4 worm cellular contexts compared by ENCODE assay signal in the genomic region with DNA sequence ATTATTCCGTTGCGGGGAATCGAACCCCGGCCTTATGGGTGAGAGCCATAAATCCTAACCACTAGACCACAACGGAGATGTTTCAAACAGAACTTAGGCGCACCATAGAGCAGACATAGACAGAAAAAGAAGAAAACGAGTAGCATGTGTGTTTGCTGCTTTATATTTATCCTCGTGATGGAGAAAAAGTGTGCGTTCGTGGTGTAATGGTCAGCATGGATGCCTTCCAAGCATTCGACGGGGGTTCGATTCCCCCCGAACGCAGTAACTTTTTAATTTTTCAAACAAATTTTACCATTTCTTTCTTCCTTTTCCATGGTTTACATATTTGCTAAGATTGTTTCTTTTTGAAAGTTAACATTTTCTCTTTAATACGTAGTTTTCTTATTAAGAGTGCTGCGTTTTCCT.
TF ChIP-seq lines count a peak whose summit lies in the region.

No protein-coding gene starts in this region.

TF ChIP-seq in whole organism, L2 larva, 48 proteins besides CTCF, POLR2A, EP300 and RAD21 (continued from another document):
- TF ChIP-seq sma-3 (GFP tag; optimal IDR thresholded peaks at IDR 0.05; lab: Kevin White, UChicago): peak; percentile 87
- TF ChIP-seq ceh-16 (tag; optimal IDR thresholded peaks at IDR 0.05; lab: Kevin White, UChicago): peak; percentile 34
- peak; percentile 91 for TF ChIP-seq mab-5 (tag; optimal IDR thresholded peaks at IDR 0.05; lab: Kevin White, UChicago)
- TF ChIP-seq lsy-2 (tag; optimal IDR thresholded peaks at IDR 0.05; lab: Kevin White, UChicago): peak; percentile 86 to 88
- TF ChIP-seq egl-27 (tag; optimal IDR thresholded peaks at IDR 0.05; lab: Kevin White, UChicago): peak; percentile 94
- peak; percentile 75 for TF ChIP-seq lin-39 (tag; optimal IDR thresholded peaks at IDR 0.05; lab: Kevin White, UChicago)
- TF ChIP-seq F13H6.1 (tag; optimal IDR thresholded peaks at IDR 0.05; lab: Kevin White, UChicago): peak; percentile 92
- no peak for TF ChIP-seq ztf-1 (GFP tag; conservative IDR thresholded peaks at IDR 0.05; lab: Robert Waterston, UW)
- TF ChIP-seq ZK546.5 (tag; optimal IDR thresholded peaks at IDR 0.05; lab: Kevin White, UChicago): peak; percentile 41
- peak; percentile 15 for TF ChIP-seq ceh-82 (tag; optimal IDR thresholded peaks at IDR 0.05; lab: Kevin White, UChicago)
- TF ChIP-seq snpc-4 (tag; optimal IDR thresholded peaks at IDR 0.05; lab: Kevin White, UChicago): peak; percentile 83
- peak; percentile 83 for TF ChIP-seq nhr-11 (tag; optimal IDR thresholded peaks at IDR 0.05; lab: Kevin White, UChicago)
- peak; percentile 97 for TF ChIP-seq unc-55 (GFP tag; optimal IDR thresholded peaks at IDR 0.05; lab: Kevin White, UChicago)
- peak; percentile 94 for TF ChIP-seq Y55F3AM.14 (GFP tag; optimal IDR thresholded peaks at IDR 0.05; lab: Kevin White, UChicago)
- no peak for TF ChIP-seq nhr-23 (tag; optimal IDR thresholded peaks at IDR 0.05; lab: Kevin White, UChicago)
- TF ChIP-seq mdl-1 (tag; optimal IDR thresholded peaks at IDR 0.05; lab: Kevin White, UChicago): peak; percentile 38 to 56
- no peak for TF ChIP-seq alr-1 (tag; optimal IDR thresholded peaks at IDR 0.05; lab: Kevin White, UChicago)
- TF ChIP-seq aly-2 (tag; optimal IDR thresholded peaks at IDR 0.05; lab: Kevin White, UChicago): peak; percentile 41
- TF ChIP-seq mbf-1 (tag; optimal IDR thresholded peaks at IDR 0.05; lab: Kevin White, UChicago): peak; percentile 59
- peak; percentile 90 for TF ChIP-seq lin-13 (GFP tag; optimal IDR thresholded peaks at IDR 0.05; lab: Kevin White, UChicago)
- TF ChIP-seq sma-9 (GFP tag; optimal IDR thresholded peaks at IDR 0.05; lab: Kevin White, UChicago): peak; percentile 95
- TF ChIP-seq sma-9 (tag; optimal IDR thresholded peaks at IDR 0.05; lab: Kevin White, UChicago): no peak
- TF ChIP-seq peb-1 (tag; optimal IDR thresholded peaks at IDR 0.05; lab: Kevin White, UChicago): no peak
- no peak for TF ChIP-seq elt-3 (tag; optimal IDR thresholded peaks at IDR 0.05; lab: Kevin White, UChicago)
- peak; percentile 81 for TF ChIP-seq sem-4 (tag; optimal IDR thresholded peaks at IDR 0.05; lab: Kevin White, UChicago)
- TF ChIP-seq blmp-1 (tag; optimal IDR thresholded peaks at IDR 0.05; lab: Kevin White, UChicago; ENCODE audit: insufficient read depth): peak; percentile 54
- peak; percentile 48 for TF ChIP-seq nhr-12 (tag; optimal IDR thresholded peaks at IDR 0.05; lab: Kevin White, UChicago)

TF ChIP-seq in whole organism, L4 larva, 104 proteins besides CTCF, POLR2A, EP300 and RAD21 (continued from another document and continues in another):
- peak; percentile 97 for TF ChIP-seq T26A8.4 (GFP tag; IDR thresholded peaks at IDR 0.05; lab: Robert Waterston, UW)
- peak; percentile 93 for TF ChIP-seq spr-3 (GFP tag; optimal IDR thresholded peaks at IDR 0.05; lab: Kevin White, UChicago)
- peak; percentile 63 for TF ChIP-seq nhr-25 (tag; optimal IDR thresholded peaks at IDR 0.05; lab: Kevin White, UChicago; ENCODE audit: borderline replicate concordance, insufficient read depth)
- peak; percentile 99 for TF ChIP-seq tra-1 (GFP tag; IDR thresholded peaks at IDR 0.05; lab: Robert Waterston, UW)
- TF ChIP-seq lsy-2 (tag; optimal IDR thresholded peaks at IDR 0.05; lab: Kevin White, UChicago): peak; percentile 67 to 88
- peak; percentile 97 for TF ChIP-seq lin-1 (GFP tag; IDR thresholded peaks at IDR 0.05; lab: Robert Waterston, UW)
- TF ChIP-seq Y75B8A.6 (GFP tag; IDR thresholded peaks at IDR 0.05; lab: Robert Waterston, UW): peak; percentile 97
- TF ChIP-seq daf-16 (GFP tag; optimal IDR thresholded peaks at IDR 0.05; lab: Kevin White, UChicago): peak; percentile 84 to 96
- TF ChIP-seq daf-16 (tag; optimal IDR thresholded peaks at IDR 0.05; lab: Kevin White, UChicago): peak; percentile 85
- TF ChIP-seq dmd-8 (GFP tag; IDR thresholded peaks at IDR 0.05; lab: Robert Waterston, UW): peak; percentile 100
- peak; percentile 34 to 82 for TF ChIP-seq mdl-1 (tag; optimal IDR thresholded peaks at IDR 0.05; lab: Kevin White, UChicago)
- peak; percentile 92 for TF ChIP-seq Y5F2A.4 (GFP tag; optimal IDR thresholded peaks at IDR 0.05; lab: Kevin White, UChicago)
- TF ChIP-seq zag-1 (tag; optimal IDR thresholded peaks at IDR 0.05; lab: Kevin White, UChicago): peak; percentile 78
- TF ChIP-seq dmd-9 (GFP tag; IDR thresholded peaks at IDR 0.05; lab: Robert Waterston, UW): peak; percentile 96
- TF ChIP-seq snpc-4 (tag; optimal IDR thresholded peaks at IDR 0.05; lab: Kevin White, UChicago): no peak
- peak; percentile 51 for TF ChIP-seq dpl-1 (GFP tag; optimal IDR thresholded peaks at IDR 0.05; lab: Kevin White, UChicago)
- TF ChIP-seq unc-62 (GFP tag; optimal IDR thresholded peaks at IDR 0.05 in 1 of 2; lab: Kevin White, UChicago): peak in 1 of 2 experiments; percentile 99
- no peak for TF ChIP-seq unc-62 (tag; optimal IDR thresholded peaks at IDR 0.05; lab: Kevin White, UChicago)
- no peak for TF ChIP-seq ceh-28 (tag; optimal IDR thresholded peaks at IDR 0.05; lab: Kevin White, UChicago)
- TF ChIP-seq nhr-41 (GFP tag; IDR thresholded peaks at IDR 0.05; lab: Robert Waterston, UW): peak; percentile 99
- peak; percentile 99 for TF ChIP-seq vab-7 (GFP tag; IDR thresholded peaks at IDR 0.05; lab: Robert Waterston, UW)
- peak; percentile 91 for TF ChIP-seq zip-11 (GFP tag; IDR thresholded peaks at IDR 0.05; lab: Robert Waterston, UW)
- peak; percentile 96 for TF ChIP-seq snpc-1.2 (GFP tag; IDR thresholded peaks at IDR 0.05; lab: Robert Waterston, UW)
- peak; percentile 71 for TF ChIP-seq unc-130 (GFP tag; optimal IDR thresholded peaks at IDR 0.05; lab: Kevin White, UChicago)
- TF ChIP-seq F10B5.3 (tag; optimal IDR thresholded peaks at IDR 0.05; lab: Kevin White, UChicago): peak; percentile 90
- peak; percentile 90 for TF ChIP-seq hlh-11 (tag; optimal IDR thresholded peaks at IDR 0.05; lab: Kevin White, UChicago)
- peak; percentile 99 for TF ChIP-seq sdz-12 (GFP tag; optimal IDR thresholded peaks at IDR 0.05; lab: Kevin White, UChicago)
- TF ChIP-seq F37D6.2 (tag; optimal IDR thresholded peaks at IDR 0.05; lab: Kevin White, UChicago): peak; percentile 94
- no peak for TF ChIP-seq tag-97 (GFP tag; IDR thresholded peaks at IDR 0.05; lab: Robert Waterston, UW)
- TF ChIP-seq madf-9 (GFP tag; conservative IDR thresholded peaks at IDR 0.05; lab: Robert Waterston, UW): peak; percentile 97
- TF ChIP-seq daf-8 (GFP tag; IDR thresholded peaks at IDR 0.05; lab: Robert Waterston, UW): peak; percentile 95
- TF ChIP-seq pqm-1 (tag; optimal IDR thresholded peaks at IDR 0.05; lab: Kevin White, UChicago): no peak
- TF ChIP-seq attf-4 (tag; optimal IDR thresholded peaks at IDR 0.05; lab: Kevin White, UChicago): no peak
- peak; percentile 65 for TF ChIP-seq nhr-77 (tag; optimal IDR thresholded peaks at IDR 0.05; lab: Kevin White, UChicago)

TF ChIP-seq in whole organism, late embryonic, 69 proteins besides CTCF, POLR2A, EP300 and RAD21 (continued from another document and continues in another):
- TF ChIP-seq dve-1 (tag; optimal IDR thresholded peaks at IDR 0.05; lab: Kevin White, UChicago) (peak; percentile 98), syd-9 (tag; optimal IDR thresholded peaks at IDR 0.05; lab: Kevin White, UChicago) (peak; percentile 95), sdc-2 (tag; optimal IDR thresholded peaks at IDR 0.05; lab: Kevin White, UChicago) (peak; percentile 93), hlh-13 (GFP tag; optimal IDR thresholded peaks at IDR 0.05; lab: Kevin White, UChicago) (peak; percentile 93), ref-2 (tag; optimal IDR thresholded peaks at IDR 0.05; lab: Kevin White, UChicago) (peak; percentile 94), ceh-31 (tag; optimal IDR thresholded peaks at IDR 0.05; lab: Kevin White, UChicago) (peak; percentile 86), hlh-15 (tag; optimal IDR thresholded peaks at IDR 0.05; lab: Kevin White, UChicago) (peak; percentile 95), ceh-24 (tag; optimal IDR thresholded peaks at IDR 0.05; lab: Kevin White, UChicago) (peak; percentile 94), fkh-10 (GFP tag; optimal IDR thresholded peaks at IDR 0.05; lab: Kevin White, UChicago) (peak; percentile 82), rnt-1 (tag; optimal IDR thresholded peaks at IDR 0.05; lab: Kevin White, UChicago) (peak; percentile 97), pag-3 (tag; optimal IDR thresholded peaks at IDR 0.05; lab: Kevin White, UChicago; ENCODE audit: borderline replicate concordance) (peak; percentile 64), K02D7.2 (tag; optimal IDR thresholded peaks at IDR 0.05; lab: Kevin White, UChicago) (peak; percentile 93), che-1 (tag; optimal IDR thresholded peaks at IDR 0.05; lab: Kevin White, UChicago) (peak; percentile 95), pax-1 (tag; optimal IDR thresholded peaks at IDR 0.05; lab: Kevin White, UChicago) (peak; percentile 60), ceh-22 (tag; optimal IDR thresholded peaks at IDR 0.05; lab: Kevin White, UChicago) (no peak), nfya-1 (tag; optimal IDR thresholded peaks at IDR 0.05; lab: Kevin White, UChicago) (peak; percentile 86), pha-4 (tag; optimal IDR thresholded peaks at IDR 0.05; lab: Kevin White, UChicago) (no peak), ceh-45 (GFP tag; IDR thresholded peaks at IDR 0.05; lab: Robert Waterston, UW) (peak; percentile 95), sox-4 (tag; optimal IDR thresholded peaks at IDR 0.05; lab: Kevin White, UChicago) (peak; percentile 93), nhr-232 (tag; optimal IDR thresholded peaks at IDR 0.05; lab: Kevin White, UChicago) (peak; percentile 90), sox-2 (GFP tag; IDR thresholded peaks at IDR 0.05; lab: Robert Waterston, UW) (peak; percentile 85), unc-86 (tag; optimal IDR thresholded peaks at IDR 0.05; lab: Kevin White, UChicago) (peak; percentile 95), lin-11 (tag; optimal IDR thresholded peaks at IDR 0.05; lab: Kevin White, UChicago) (peak; percentile 89), ttx-3 (tag; optimal IDR thresholded peaks at IDR 0.05; lab: Kevin White, UChicago) (peak; percentile 95), ceh-19 (GFP tag; optimal IDR thresholded peaks at IDR 0.05; lab: Kevin White, UChicago) (peak; percentile 97), pha-2 (tag; optimal IDR thresholded peaks at IDR 0.05; lab: Kevin White, UChicago) (peak; percentile 92), gmeb-2 (tag; optimal IDR thresholded peaks at IDR 0.05; lab: Kevin White, UChicago) (peak; percentile 96), K09A11.1 (tag; optimal IDR thresholded peaks at IDR 0.05; lab: Kevin White, UChicago; ENCODE audit: insufficient read depth) (peak; percentile 86), tbx-2 (tag; optimal IDR thresholded peaks at IDR 0.05; lab: Kevin White, UChicago) (peak; percentile 91), hlh-8 (tag; optimal IDR thresholded peaks at IDR 0.05; lab: Kevin White, UChicago) (peak; percentile 93), nhr-11 (tag; optimal IDR thresholded peaks at IDR 0.05; lab: Kevin White, UChicago) (no peak), T23F11.4 (GFP tag; optimal IDR thresholded peaks at IDR 0.05; lab: Kevin White, UChicago) (peak; percentile 95), ceh-6 (GFP tag; optimal IDR thresholded peaks at IDR 0.05; lab: Kevin White, UChicago) (peak; percentile 89), ceh-9 (tag; optimal IDR thresholded peaks at IDR 0.05; lab: Kevin White, UChicago) (peak; percentile 97), eyg-1 (tag; optimal IDR thresholded peaks at IDR 0.05; lab: Kevin White, UChicago) (peak; percentile 77), ets-4 (tag; optimal IDR thresholded peaks at IDR 0.05; lab: Kevin White, UChicago) (peak; percentile 82)

TF ChIP-seq in whole organism, mixed stage, embryonic, 35 proteins besides CTCF, POLR2A, EP300 and RAD21 (continued from another document):
- TF ChIP-seq snpc-4 (tag; optimal IDR thresholded peaks at IDR 0.05; lab: Kevin White, UChicago): no peak
- TF ChIP-seq ceh-43 (GFP tag; optimal IDR thresholded peaks at IDR 0.05; lab: Kevin White, UChicago): peak; percentile 86
- peak; percentile 88 for TF ChIP-seq flh-1 (GFP tag; optimal IDR thresholded peaks at IDR 0.05; lab: Kevin White, UChicago)
- peak; percentile 86 for TF ChIP-seq sem-2 (GFP tag; optimal IDR thresholded peaks at IDR 0.05; lab: Kevin White, UChicago)
- TF ChIP-seq nhr-2 (tag; optimal IDR thresholded peaks at IDR 0.05; lab: Kevin White, UChicago): peak; percentile 34
- TF ChIP-seq mep-1 (tag; optimal IDR thresholded peaks at IDR 0.05; lab: Kevin White, UChicago): peak; percentile 88
- peak; percentile 27 for TF ChIP-seq mab-5 (tag; optimal IDR thresholded peaks at IDR 0.05; lab: Kevin White, UChicago)
- TF ChIP-seq sptf-1 (tag; optimal IDR thresholded peaks at IDR 0.05; lab: Kevin White, UChicago): peak; percentile 97
